Worm (Caenorhabditis elegans): ENCODE results near the gene frpr-9.

DNA sequence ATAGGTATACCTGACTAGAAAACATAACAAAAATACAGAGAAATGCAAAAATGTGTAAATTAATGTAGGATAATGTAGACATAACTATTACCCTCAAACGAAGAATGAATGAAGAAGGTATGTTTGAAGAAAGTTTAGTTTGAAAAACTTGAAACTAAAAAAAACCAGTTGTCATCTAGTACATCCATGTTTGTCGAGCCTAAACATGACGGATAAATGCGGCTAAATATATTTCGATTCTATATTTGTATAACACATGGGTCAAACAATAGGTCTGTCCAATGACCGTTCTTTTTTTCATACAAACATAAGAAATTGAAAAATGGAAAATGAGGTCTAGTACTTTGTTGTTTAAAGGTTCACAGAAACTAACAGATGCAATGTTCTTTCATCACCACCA, 21.8 kb upstream of the frpr-9 start, which contains the start of gene F17C11.22:
- TF ChIP-seq him-1 (tag; optimal IDR thresholded peaks at IDR 0.05): no peak
- no peak for TF ChIP-seq W03F9.2 (tag; optimal IDR thresholded peaks at IDR 0.05)
- TF ChIP-seq dao-5 (tag; optimal IDR thresholded peaks at IDR 0.05): no peak

All from whole organism, L4/young adult.